Worm (Caenorhabditis elegans) whole organism, young adult: Measurements from ENCODE around the gene str-187.

ENCODE experiments used
- F39B2.1 ChIP-seq: fragments of 200-800 bp; sonication (Bioruptor generic); IDR thresholded peaks from 2 replicates; pipeline ENCODE4 v1.3.6; 2022; ENCODE audit warnings: missing genetic modification reagents, missing genetic modification characterization, missing compliant biosample characterization
- F57A8.1 ChIP-seq: fragments of 200-800 bp; sonication (Bioruptor generic); optimal IDR thresholded peaks from 2 replicates; lab custom pipeline; 2018; ENCODE audit warnings: mild to moderate bottlenecking, missing genetic modification characterization, moderate library complexity, missing compliant biosample characterization
- chd-7 ChIP-seq: sonication (generic microtip); optimal IDR thresholded peaks from 2 replicates; lab custom pipeline; 2016; ENCODE audit warnings: mild to moderate bottlenecking, missing genetic modification characterization, moderate library complexity, missing compliant biosample characterization
- lin-54 ChIP-seq: fragments of 200-800 bp; sonication (Bioruptor generic); optimal IDR thresholded peaks from 2 replicates; lab custom pipeline; 2018; ENCODE audit warnings: mild to moderate bottlenecking, missing genetic modification characterization, missing compliant biosample characterization
- mes-4 ChIP-seq: sonication (generic microtip); optimal IDR thresholded peaks from 2 replicates; lab custom pipeline; 2016; ENCODE audit warnings: missing genotype, missing genetic modification characterization, missing compliant biosample characterization
- pbrm-1 ChIP-seq: fragments of 200-800 bp; sonication (Bioruptor generic); IDR thresholded peaks from 2 replicates; pipeline ENCODE4 v1.3.6; 2022; ENCODE audit warnings: missing genetic modification reagents, missing genetic modification characterization, missing compliant biosample characterization
- snpc-4 ChIP-seq, 5 experiments: fragments of 150-350 bp in 1 of 5; sonication (generic microtip) in 4 of 5; optimal IDR thresholded peaks; 2 replicates each; lab custom pipeline; 2014 to 2018; ENCODE audit warnings: missing genetic modification characterization in 5 of 5, missing biosample characterization in 3 of 5, antibody characterized with exemption in 2 of 5, mild to moderate bottlenecking in 2 of 5, missing compliant biosample characterization in 2 of 5, missing genotype in 2 of 5, moderate library complexity in 2 of 5, missing genetic modification reagents in 1 of 5
- xnd-1 ChIP-seq: sonication (generic microtip); optimal IDR thresholded peaks from 2 replicates; lab custom pipeline; 2016; ENCODE audit warnings: missing genotype, missing genetic modification reagents, missing genetic modification characterization, missing compliant biosample characterization

ce11 chrIV:17249691-17250181 is 15.6 kb upstream of the str-187 start, which contains the start of gene eelo-2:
- TF ChIP-seq F39B2.1 (GFP tag; lab: Robert Waterston, UW) (peak; percentile 86), lin-54 (GFP tag; lab: Kevin White, UChicago) (peak; percentile 100), F57A8.1 (no peak), pbrm-1 (GFP tag; lab: Robert Waterston, UW) (peak; percentile 99), xnd-1 (tag; lab: Kevin White, UChicago) (peak; percentile 65), mes-4 (tag; lab: Kevin White, UChicago) (peak; percentile 14), chd-7 (tag; lab: Kevin White, UChicago) (peak; percentile 86), snpc-4 (GFP tag; optimal IDR thresholded peaks at IDR 0.05; lab: Kevin White, UChicago) (peak; percentile 94), snpc-4 (tag; optimal IDR thresholded peaks at IDR 0.05; lab: Kevin White, UChicago) (peak; percentile 90 to 97 (median 97))
